Fruit fly (Drosophila melanogaster): ENCODE data around the gene CG4080.

Gene CG4080

DNA sequence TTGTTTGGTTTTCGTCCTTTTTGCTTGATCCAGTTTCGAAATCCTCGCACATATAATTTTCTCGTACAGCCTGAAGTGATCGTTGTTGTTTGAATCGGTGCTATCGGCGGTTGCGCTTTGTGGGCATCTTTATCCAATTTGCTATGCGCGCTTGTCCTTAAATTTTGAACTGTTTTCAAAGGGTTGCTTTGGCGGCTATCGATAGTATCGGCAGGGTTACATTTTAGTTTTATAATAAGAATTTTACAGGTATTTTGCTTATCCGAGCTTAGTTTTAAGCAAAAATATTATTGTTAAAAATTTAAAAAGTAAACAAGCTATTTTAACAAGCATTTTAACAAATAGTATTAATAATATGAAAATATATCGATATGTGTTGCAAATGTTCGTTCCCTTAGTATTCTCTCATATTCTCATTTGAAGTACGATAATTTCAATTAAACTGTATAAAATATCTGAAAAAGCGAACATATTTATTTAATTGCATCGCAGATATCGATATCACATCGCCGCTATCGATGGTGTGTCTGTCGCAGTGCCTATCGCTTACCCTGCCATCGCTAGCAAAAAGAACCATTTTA, 32.1 kb downstream of the CG4080 start, which contains the start of the genes Klp67A and CG4452 (continued):
- TF ChIP-seq CG14965 (GFP tag; optimal IDR thresholded peaks at IDR 0.05; ENCODE audit: borderline replicate concordance) (no peak), CG3995 (GFP tag; optimal IDR thresholded peaks at IDR 0.05) (peak; percentile 85), caup (GFP tag; optimal IDR thresholded peaks at IDR 0.05; ENCODE audit: severe bottlenecking) (no peak), CG2875 (GFP tag; optimal IDR thresholded peaks at IDR 0.05) (no peak), ind (GFP tag; optimal IDR thresholded peaks at IDR 0.05) (peak; percentile 36), CG15269 (tag; optimal IDR thresholded peaks at IDR 0.05) (peak; percentile 0), CG16813 (GFP tag; IDR thresholded peaks at IDR 0.05; ENCODE audit: partially characterized antibody) (peak; percentile 95), jigr1 (GFP tag; IDR thresholded peaks at IDR 0.05) (no peak), Meics (GFP tag; optimal IDR thresholded peaks at IDR 0.05) (no peak), grn (GFP tag; optimal IDR thresholded peaks at IDR 0.05) (no peak), CG12299 (tag; optimal IDR thresholded peaks at IDR 0.05) (no peak), CG10267 (tag; optimal IDR thresholded peaks at IDR 0.05) (peak; percentile 75), sna (GFP tag; IDR thresholded peaks at IDR 0.05; ENCODE audit: partially characterized antibody) (peak; percentile 91), Awh (GFP tag; IDR thresholded peaks at IDR 0.05) (no peak), Abd-B (GFP tag; optimal IDR thresholded peaks at IDR 0.05) (no peak), Rfx (GFP tag; IDR thresholded peaks at IDR 0.05) (peak; percentile 52), Neu2 (GFP tag; optimal IDR thresholded peaks at IDR 0.05; ENCODE audit: borderline replicate concordance) (no peak), CG4854 (GFP tag; optimal IDR thresholded peaks at IDR 0.05) (peak; percentile 17), tna (GFP tag; IDR thresholded peaks at IDR 0.05; ENCODE audit: partially characterized antibody) (peak; percentile 71; the same call in 1 of the 2 replicates), Elba2 (GFP tag; optimal IDR thresholded peaks at IDR 0.05) (no peak), mam (GFP tag; optimal IDR thresholded peaks at IDR 0.05) (peak; percentile 22), Bteb2 (GFP tag; optimal IDR thresholded peaks at IDR 0.05) (peak; percentile 15), oc (tag; optimal IDR thresholded peaks at IDR 0.05) (no peak), CG10431 (GFP tag; optimal IDR thresholded peaks at IDR 0.05) (no peak), CG42726 (GFP tag; IDR thresholded peaks at IDR 0.05; ENCODE audit: partially characterized antibody) (peak; percentile 56), CG13424 (tag; optimal IDR thresholded peaks at IDR 0.05) (peak; percentile 54), pros (GFP tag; optimal IDR thresholded peaks at IDR 0.05) (no peak), cas (GFP tag; IDR thresholded peaks at IDR 0.05) (no peak), lbe (GFP tag; optimal IDR thresholded peaks at IDR 0.05) (peak; percentile 47), D19A (tag; optimal IDR thresholded peaks at IDR 0.05) (peak; percentile 3), kni (GFP tag; optimal IDR thresholded peaks at IDR 0.05) (no peak), gro (GFP tag; optimal IDR thresholded peaks at IDR 0.05) (no peak), CG7987 (GFP tag; optimal IDR thresholded peaks at IDR 0.05) (no peak), trem (tag; optimal IDR thresholded peaks at IDR 0.05) (peak; percentile 77), HmgZ (tag; optimal IDR thresholded peaks at IDR 0.05) (peak; percentile 20), CG12942 (GFP tag; optimal IDR thresholded peaks at IDR 0.05) (peak; percentile 3), chn (GFP tag; optimal IDR thresholded peaks at IDR 0.05) (no peak), CG2889 (GFP tag; IDR thresholded peaks at IDR 0.05) (0 out of 3 replicates have a peak, but pooled peaks have one; percentile 45), CG13775 (GFP tag; optimal IDR thresholded peaks at IDR 0.05) (peak; percentile 73), nerfin-2 (GFP tag; IDR thresholded peaks at IDR 0.05; ENCODE audit: partially characterized antibody) (peak; percentile 87), zen (tag; optimal IDR thresholded peaks at IDR 0.05) (peak; percentile 69), CG10654 (GFP tag; optimal IDR thresholded peaks at IDR 0.05) (peak; percentile 20), nau (GFP tag; optimal IDR thresholded peaks at IDR 0.05) (no peak), Jarid2 (GFP tag; optimal IDR thresholded peaks at IDR 0.05) (no peak), CG9797 (GFP tag; optimal IDR thresholded peaks at IDR 0.05) (peak; percentile 51), CG3726 (GFP tag; IDR thresholded peaks at IDR 0.05) (no peak), CG15696 (tag; optimal IDR thresholded peaks at IDR 0.05) (peak; percentile 37), Xbp1 (GFP tag; optimal IDR thresholded peaks at IDR 0.05) (peak; percentile 43), corto (GFP tag; optimal IDR thresholded peaks at IDR 0.05) (peak; percentile 52)

Data from whole organism, embryonic.